Fruit fly (Drosophila melanogaster) whole organism, adult: ENCODE results near the gene CG5214.

ENCODE experiments used
- CG11617 ChIP-seq: fragments of 200-800 bp; sonication (Bioruptor generic); optimal IDR thresholded peaks from 2 replicates; lab custom pipeline; 2017; ENCODE audit warnings: mild to moderate bottlenecking, missing biosample characterization, missing genetic modification reagents, missing genetic modification characterization
- CG12768 ChIP-seq: fragments of 200-800 bp; sonication (Bioruptor generic); optimal IDR thresholded peaks from 2 replicates; lab custom pipeline; 2017; ENCODE audit warnings: missing biosample characterization, missing genetic modification characterization, mild to moderate bottlenecking, moderate library complexity, missing genetic modification reagents
- CG14711 ChIP-seq: fragments of 200-800 bp; sonication (Bioruptor generic); optimal IDR thresholded peaks from 2 replicates; lab custom pipeline; 2018; ENCODE audit warnings: missing biosample characterization, mild to moderate bottlenecking, missing genetic modification characterization, moderate library complexity
- CG1620 ChIP-seq: fragments of 200-800 bp; sonication (Bioruptor generic); optimal IDR thresholded peaks from 2 replicates; lab custom pipeline; 2016; ENCODE audit warnings: missing biosample characterization, missing genetic modification characterization
- CG33017 ChIP-seq: fragments of 200-800 bp; sonication (Bioruptor generic); optimal IDR thresholded peaks from 2 replicates; lab custom pipeline; 2018; ENCODE audit warnings: missing biosample characterization, mild to moderate bottlenecking, missing genetic modification characterization, moderate library complexity
- CG5204 ChIP-seq: fragments of 200-800 bp; sonication (Bioruptor generic); optimal IDR thresholded peaks from 2 replicates; lab custom pipeline; 2016; ENCODE audit warnings: missing biosample characterization, missing genetic modification characterization
- CG7045 ChIP-seq: fragments of 200-800 bp; sonication (Bioruptor generic); optimal IDR thresholded peaks from 2 replicates; lab custom pipeline; 2017; ENCODE audit warnings: missing biosample characterization, mild to moderate bottlenecking, missing genetic modification characterization
- CG7101 ChIP-seq: fragments of 200-800 bp; sonication (Bioruptor generic); optimal IDR thresholded peaks from 2 replicates; lab custom pipeline; 2018; ENCODE audit warnings: missing biosample characterization, mild to moderate bottlenecking, missing genetic modification characterization, moderate library complexity
- Clk ChIP-seq: fragments of 200-800 bp; sonication (Bioruptor generic); optimal IDR thresholded peaks from 2 replicates; lab custom pipeline; 2017; ENCODE audit warnings: missing biosample characterization, missing genetic modification characterization
- Crg-1 ChIP-seq: fragments of 200-800 bp; sonication (Bioruptor generic); optimal IDR thresholded peaks from 2 replicates; lab custom pipeline; 2016; ENCODE audit warnings: missing biosample characterization, missing genetic modification characterization
- Hr96 ChIP-seq: fragments of 200-800 bp; sonication (Bioruptor generic); optimal IDR thresholded peaks from 2 replicates; lab custom pipeline; 2016; ENCODE audit warnings: missing biosample characterization, missing genetic modification characterization
- Mnt ChIP-seq: fragments of 200-800 bp; sonication (Bioruptor generic); optimal IDR thresholded peaks from 2 replicates; lab custom pipeline; 2016; ENCODE audit warnings: missing biosample characterization, mild to moderate bottlenecking, missing genetic modification characterization
- bab1 ChIP-seq: fragments of 200-800 bp; sonication (Bioruptor generic); optimal IDR thresholded peaks from 3 replicates; lab custom pipeline; 2019; ENCODE audit warnings: missing biosample characterization, mild to moderate bottlenecking, missing genetic modification characterization, moderate library complexity
- cic ChIP-seq: fragments of 200-800 bp; sonication (Bioruptor generic); optimal IDR thresholded peaks from 2 replicates; lab custom pipeline; 2017; ENCODE audit warnings: missing biosample characterization, mild to moderate bottlenecking, missing genetic modification characterization, moderate library complexity
- cnc ChIP-seq, 2 experiments: fragments of >200 bp; optimal IDR thresholded peaks; 2 replicates each; lab custom pipeline; 2017
- kay ChIP-seq: fragments of 200-800 bp; sonication (Bioruptor generic); peaks from one replicate; lab custom pipeline; 2016; ENCODE audit warnings: missing biosample characterization, missing genetic modification characterization, borderline replicate concordance
- ovo ChIP-seq: fragments of 200-800 bp; sonication (Bioruptor generic); optimal IDR thresholded peaks from 2 replicates; lab custom pipeline; 2016; ENCODE audit warnings: missing biosample characterization, missing genetic modification characterization
- pad ChIP-seq: fragments of 200-800 bp; sonication (Bioruptor generic); optimal IDR thresholded peaks from 3 replicates; lab custom pipeline; 2017; ENCODE audit warnings: missing biosample characterization, missing genetic modification characterization, mild to moderate bottlenecking, moderate library complexity, missing genetic modification reagents
- tj ChIP-seq: fragments of 200-800 bp; sonication (Bioruptor generic); optimal IDR thresholded peaks from 3 replicates; lab custom pipeline; 2017; ENCODE audit warnings: missing biosample characterization, mild to moderate bottlenecking, missing genetic modification characterization, moderate library complexity
- toe ChIP-seq: fragments of 200-800 bp; sonication (Bioruptor generic); optimal IDR thresholded peaks from 2 replicates; lab custom pipeline; 2016; ENCODE audit warnings: missing biosample characterization, missing genetic modification characterization

CG5214 gene

DNA sequence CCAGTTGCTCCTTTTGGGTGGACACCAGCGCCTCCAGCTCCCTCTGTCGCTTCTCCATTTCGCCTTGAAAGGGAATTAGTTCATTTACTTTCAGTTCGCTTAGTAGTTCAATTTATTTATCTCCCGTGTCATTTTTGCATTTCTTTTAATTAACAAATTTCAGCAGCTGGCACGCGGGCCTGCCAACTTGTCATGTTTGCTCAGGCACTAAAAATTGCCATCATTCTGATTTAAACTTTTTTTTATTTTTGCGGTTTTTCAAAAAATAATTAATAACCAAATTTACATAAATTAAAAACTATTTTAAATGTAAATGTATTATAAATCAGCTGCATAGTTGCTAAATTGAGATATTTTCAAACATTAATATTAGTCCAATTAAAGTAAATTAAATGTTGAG, 13.7 kb upstream of the CG5214 start, which contains the start of gene GCC88:
Gene GCC88 (minus strand): TSS at position 209 of the 400 bp plus-strand sequence.
- no peak for TF ChIP-seq CG7045
- no peak for TF ChIP-seq kay (GFP tag; lab: Kevin White, UChicago)
- no peak for TF ChIP-seq CG1620 (GFP tag; lab: Kevin White, UChicago)

DNA sequence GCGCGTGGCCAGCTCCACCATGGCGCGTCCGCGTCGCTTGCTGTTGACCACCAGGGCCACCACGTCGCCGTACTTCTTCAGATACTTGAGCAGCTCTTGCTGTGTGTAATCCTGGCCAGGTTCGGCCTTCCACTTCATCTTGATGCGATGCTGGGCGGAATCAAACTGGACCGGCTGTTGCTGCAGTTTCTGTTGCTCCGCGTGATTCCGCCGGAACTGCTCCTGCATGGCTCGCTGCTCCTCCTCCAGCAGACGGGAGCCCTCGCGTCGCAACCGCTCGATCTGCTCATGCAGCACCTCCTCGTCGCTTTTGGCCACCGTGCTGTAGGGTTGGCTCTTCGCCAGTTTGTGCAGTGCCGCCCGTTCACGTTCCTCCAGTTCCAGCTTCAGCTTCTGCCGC, 13.1 kb upstream of the CG5214 start:
- TF ChIP-seq CG12768 (GFP tag; lab: Kevin White, UChicago) = no peak

dm6 chr3R:11231705-11232261, 12.3 kb upstream of the CG5214 start, which contains the start of the genes CG17187 and Dph3:
TSS of gene CG17187 (minus strand) at chr3R:11231879.
TSS of gene Dph3 (plus strand) at chr3R:11231912.
- TF ChIP-seq ovo (GFP tag; lab: Kevin White, UChicago) = no peak
- no peak for TF ChIP-seq tj (GFP tag; lab: Kevin White, UChicago)
- TF ChIP-seq CG14711 (tag; lab: Kevin White, UChicago) = no peak
- TF ChIP-seq Mnt (GFP tag; lab: Kevin White, UChicago) = peak; percentile 80
- TF ChIP-seq CG5204 (GFP tag; lab: Kevin White, UChicago) = no peak
- no peak for TF ChIP-seq CG7101 (tag; lab: Kevin White, UChicago)
- TF ChIP-seq bab1 = peak; percentile 29
- no peak for TF ChIP-seq Crg-1 (GFP tag; lab: Kevin White, UChicago)
- no peak for TF ChIP-seq CG33017 (tag; lab: Kevin White, UChicago)
- TF ChIP-seq CG7045 = no peak

DNA sequence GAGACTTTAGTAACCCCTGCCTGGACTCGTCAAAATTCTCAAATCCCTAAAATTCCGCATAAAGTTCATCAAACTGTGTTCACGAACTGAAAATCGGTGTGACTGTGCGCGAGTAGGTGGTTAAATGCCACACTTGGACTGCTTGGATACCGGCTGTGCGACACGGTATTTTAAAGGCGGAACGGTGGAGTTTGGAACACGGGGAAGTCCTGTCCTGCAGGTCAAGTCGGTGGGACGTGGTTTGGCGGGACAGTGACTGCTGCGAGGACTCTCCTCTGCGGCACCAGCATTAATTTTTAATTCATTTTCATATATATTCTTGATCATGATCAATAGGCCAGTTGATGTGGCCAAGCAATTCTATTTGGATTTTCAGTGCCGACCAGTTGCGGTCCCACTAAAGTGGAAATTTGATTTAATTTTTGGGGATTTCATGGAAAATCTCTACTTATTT, 9.2 kb upstream of the CG5214 start, which contains the start of the genes Arfip and CG17721:
Gene Arfip (minus strand): TSS at position 96 of the 454 bp plus-strand sequence.
Gene CG17721 (plus strand): TSS at position 223 of the 454 bp plus-strand sequence.
- no peak for TF ChIP-seq tj (GFP tag; lab: Kevin White, UChicago)
- TF ChIP-seq kay (GFP tag; lab: Kevin White, UChicago) = no peak

DNA sequence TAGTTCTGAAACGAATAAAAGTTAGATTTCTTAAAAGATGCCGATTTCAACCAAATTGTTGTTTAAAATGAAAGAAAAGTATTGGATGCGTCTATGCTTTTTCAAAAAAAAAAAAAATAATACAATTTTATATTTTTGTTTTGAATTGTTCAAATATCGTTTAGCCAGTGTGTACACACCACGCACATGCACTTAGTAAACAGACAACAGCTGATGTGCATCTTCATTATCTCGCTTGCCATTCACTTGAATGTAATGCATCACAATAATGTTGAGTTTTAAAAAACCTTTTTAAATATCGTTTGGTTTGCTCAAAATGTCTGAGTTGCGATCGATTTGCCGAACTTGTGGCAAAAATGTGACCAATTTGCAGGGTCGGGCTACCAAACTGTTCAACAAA, 8.1 kb upstream of the CG5214 start, which contains the start of gene CG31441:
Gene CG31441 (plus strand): TSS at position 246 of the 400 bp plus-strand sequence.
- TF ChIP-seq toe (GFP tag; lab: Kevin White, UChicago) (no peak), CG5204 (GFP tag; lab: Kevin White, UChicago) (no peak), bab1 (peak; percentile 15), Hr96 (no peak), CG14711 (tag; lab: Kevin White, UChicago) (no peak), Mnt (GFP tag; lab: Kevin White, UChicago) (peak; percentile 61), CG12768 (GFP tag; lab: Kevin White, UChicago) (no peak), ovo (GFP tag; lab: Kevin White, UChicago) (no peak), CG11617 (GFP tag; lab: Kevin White, UChicago) (no peak), CG1620 (GFP tag; lab: Kevin White, UChicago) (no peak), cic (GFP tag; lab: Kevin White, UChicago) (no peak), CG7045 (no peak), pad (GFP tag; lab: Kevin White, UChicago) (no peak), CG7101 (tag; lab: Kevin White, UChicago) (no peak)

dm6 chr3R:11237598-11237997, 6.5 kb upstream of the CG5214 start, which contains the start of gene CG31388:
TSS of gene CG31388 (plus strand) at chr3R:11237815.
- TF ChIP-seq bab1 = peak; percentile 10
- no peak for TF ChIP-seq cic (GFP tag; lab: Kevin White, UChicago)
- no peak for TF ChIP-seq CG5204 (GFP tag; lab: Kevin White, UChicago)
- no peak for TF ChIP-seq toe (GFP tag; lab: Kevin White, UChicago)
- TF ChIP-seq cnc (optimal IDR thresholded peaks at IDR 0.05; lab: Kevin White, UChicago) = no peak
- TF ChIP-seq CG7101 (tag; lab: Kevin White, UChicago) = no peak
- no peak for TF ChIP-seq Clk (GFP tag; lab: Kevin White, UChicago)
- TF ChIP-seq CG11617 (GFP tag; lab: Kevin White, UChicago) = no peak
- TF ChIP-seq ovo (GFP tag; lab: Kevin White, UChicago) = no peak
- no peak for TF ChIP-seq CG7045
- no peak for TF ChIP-seq CG12768 (GFP tag; lab: Kevin White, UChicago)
- TF ChIP-seq Crg-1 (GFP tag; lab: Kevin White, UChicago) = no peak
- TF ChIP-seq pad (GFP tag; lab: Kevin White, UChicago) = no peak
- no peak for TF ChIP-seq kay (GFP tag; lab: Kevin White, UChicago)
- TF ChIP-seq Mnt (GFP tag; lab: Kevin White, UChicago) = peak; percentile 34
- no peak for TF ChIP-seq tj (GFP tag; lab: Kevin White, UChicago)

- TF ChIP-seq ovo (GFP tag; lab: Kevin White, UChicago) = no peak
- no peak for TF ChIP-seq bab1
- TF ChIP-seq CG33017 (tag; lab: Kevin White, UChicago) = no peak
- no peak for TF ChIP-seq pad (GFP tag; lab: Kevin White, UChicago)
- no peak for TF ChIP-seq toe (GFP tag; lab: Kevin White, UChicago)
- no peak for TF ChIP-seq CG11617 (GFP tag; lab: Kevin White, UChicago)
- no peak for TF ChIP-seq kay (GFP tag; lab: Kevin White, UChicago)
- TF ChIP-seq CG7045 = no peak
- no peak for TF ChIP-seq CG7101 (tag; lab: Kevin White, UChicago)
- no peak for TF ChIP-seq CG14711 (tag; lab: Kevin White, UChicago)
- no peak for TF ChIP-seq Hr96
- no peak for TF ChIP-seq Clk (GFP tag; lab: Kevin White, UChicago)
- TF ChIP-seq CG12768 (GFP tag; lab: Kevin White, UChicago) = no peak
- no peak for TF ChIP-seq CG1620 (GFP tag; lab: Kevin White, UChicago)
- no peak for TF ChIP-seq CG5204 (GFP tag; lab: Kevin White, UChicago)
- no peak for TF ChIP-seq Crg-1 (GFP tag; lab: Kevin White, UChicago)
Observed at dm6 chr3R:11240891-11241290, 3.2 kb upstream of the CG5214 start, which contains the start of the genes scpr-B and scpr-A. TSS of gene scpr-B (minus strand) at chr3R:11240991. TSS of gene scpr-A (plus strand) at chr3R:11241183.
